Worm (Caenorhabditis elegans): ENCODE data around the gene ZC178.2.

DNA sequence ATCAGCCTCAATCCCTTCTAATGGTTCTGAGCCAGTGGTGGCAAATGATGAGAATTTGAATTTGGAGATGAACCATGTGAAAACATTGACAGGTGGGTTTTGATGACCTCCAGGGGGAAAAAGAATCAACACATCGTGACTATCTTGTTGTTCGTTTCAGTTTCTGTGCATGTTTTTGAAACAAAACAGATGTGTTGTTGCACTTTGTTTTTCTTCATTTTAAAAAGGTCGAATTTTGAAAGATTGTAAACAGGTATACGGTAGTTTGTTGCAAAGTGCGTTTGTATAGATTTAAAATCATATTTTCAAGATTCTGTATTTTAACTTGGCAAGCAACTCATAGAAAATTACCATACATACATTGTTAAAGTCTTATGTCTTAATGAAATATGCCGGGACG lies 61.4 kb downstream of the ZC178.2 start:
- no peak for TF ChIP-seq aly-2 (tag; optimal IDR thresholded peaks at IDR 0.05)
- no peak for TF ChIP-seq nhr-12 (tag; optimal IDR thresholded peaks at IDR 0.05)
- TF ChIP-seq elt-2 (tag; optimal IDR thresholded peaks at IDR 0.05) = no peak
- TF ChIP-seq egl-27 (tag; optimal IDR thresholded peaks at IDR 0.05) = no peak
- TF ChIP-seq unc-39 (tag; optimal IDR thresholded peaks at IDR 0.05) = no peak
- no peak for TF ChIP-seq sea-2 (GFP tag; optimal IDR thresholded peaks at IDR 0.05)
- TF ChIP-seq pha-4 (tag; optimal IDR thresholded peaks at IDR 0.05) = no peak
- no peak for TF ChIP-seq pqm-1 (tag; optimal IDR thresholded peaks at IDR 0.05)
- TF ChIP-seq ztf-11 (tag; optimal IDR thresholded peaks at IDR 0.05) = no peak
- no peak for TF ChIP-seq nhr-77 (tag; optimal IDR thresholded peaks at IDR 0.05)
- no peak for TF ChIP-seq unc-62 (GFP tag; optimal IDR thresholded peaks at IDR 0.05)
- no peak for TF ChIP-seq nhr-11 (tag; optimal IDR thresholded peaks at IDR 0.05)
